Fruit fly (Drosophila melanogaster): ENCODE measurements around the gene Svip.

DNA sequence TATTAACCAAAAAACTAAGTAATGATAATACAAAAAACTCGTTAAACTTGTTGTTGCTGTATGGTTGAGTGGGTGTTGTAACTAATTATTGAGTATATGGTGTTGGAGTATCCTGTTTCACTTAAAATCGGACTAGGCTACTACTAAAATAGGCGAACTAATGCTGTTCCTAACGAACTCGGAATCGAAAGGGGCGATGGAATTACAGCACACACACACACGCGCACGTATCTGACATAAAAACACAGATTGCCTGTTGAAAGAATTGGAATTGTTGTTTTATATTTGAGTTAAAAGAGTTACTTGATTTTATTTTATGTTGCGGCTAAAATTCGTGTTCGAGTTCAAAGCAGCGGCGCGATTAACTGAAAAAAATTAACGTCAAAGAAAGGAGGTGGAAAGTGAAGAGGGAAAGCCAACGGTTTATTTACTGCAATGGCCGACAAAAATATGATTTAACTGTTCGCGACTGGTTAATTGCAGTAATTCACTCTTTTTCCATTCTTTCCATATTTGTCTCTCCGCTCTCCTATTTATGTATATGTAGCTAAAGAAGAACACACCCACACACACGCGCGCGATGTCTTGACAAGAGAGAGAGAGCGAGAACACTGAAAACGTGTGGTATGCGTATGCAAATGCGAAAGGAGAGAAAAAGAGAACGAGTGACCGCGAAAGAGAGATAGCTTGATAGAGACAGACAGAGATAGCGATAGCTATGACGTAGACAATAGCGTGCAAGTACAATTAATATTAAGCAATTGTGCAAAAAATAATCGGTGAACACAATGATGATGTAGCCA lies 42.8 kb downstream of the Svip start:
- TF ChIP-seq fd85E (GFP tag; optimal IDR thresholded peaks at IDR 0.05) = no peak
- no peak for TF ChIP-seq Lpt (GFP tag; optimal IDR thresholded peaks at IDR 0.05)
- no peak for TF ChIP-seq Gug (GFP tag; IDR thresholded peaks at IDR 0.05)
- no peak for TF ChIP-seq CG34406 (GFP tag; optimal IDR thresholded peaks at IDR 0.05)
- TF ChIP-seq Hr39 (GFP tag; optimal IDR thresholded peaks at IDR 0.05) = no peak
- TF ChIP-seq CG11294 (GFP tag; IDR thresholded peaks at IDR 0.05) = no peak
- TF ChIP-seq Blimp-1 (GFP tag; optimal IDR thresholded peaks at IDR 0.05) = no peak
- TF ChIP-seq CG11762 (GFP tag; optimal IDR thresholded peaks at IDR 0.05; ENCODE audit: insufficient read depth) = no peak
- no peak for TF ChIP-seq OdsH (GFP tag; optimal IDR thresholded peaks at IDR 0.05)
- no peak for TF ChIP-seq CG6792 (GFP tag; optimal IDR thresholded peaks at IDR 0.05)
- no peak for TF ChIP-seq Eip78C (GFP tag)
- no peak for TF ChIP-seq CG7368 (GFP tag; optimal IDR thresholded peaks at IDR 0.05)

All from whole organism, prepupa.